Worm (Caenorhabditis elegans) whole organism, L1 larva: ENCODE data around the gene nlp-82.

Experiments
- C04F5.9 ChIP-seq: sonication (generic microtip); optimal IDR thresholded peaks from 2 replicates; lab custom pipeline; 2016; ENCODE audit warnings: missing genetic modification characterization, missing compliant biosample characterization
- C34B4.2 ChIP-seq: sonication (generic microtip); optimal IDR thresholded peaks from 2 replicates; lab custom pipeline; 2017; ENCODE audit warnings: mild to moderate bottlenecking, missing genetic modification characterization, missing compliant biosample characterization
- F16B12.6 ChIP-seq: fragments of 150-350 bp; optimal IDR thresholded peaks from 2 replicates; lab custom pipeline; 2014; ENCODE audit warnings: missing biosample characterization, missing genetic modification characterization
- alr-1 ChIP-seq: fragments of 200-800 bp; sonication (Bioruptor generic); optimal IDR thresholded peaks from 2 replicates; lab custom pipeline; 2018; ENCODE audit warnings: borderline replicate concordance, mild to moderate bottlenecking, missing genetic modification characterization, missing compliant biosample characterization
- blmp-1 ChIP-seq: fragments of 150-350 bp; optimal IDR thresholded peaks from 2 replicates; lab custom pipeline; 2014; ENCODE audit warnings: missing biosample characterization, missing genetic modification characterization
- ceh-88 ChIP-seq: fragments of 200-800 bp; sonication (Bioruptor generic); IDR thresholded peaks from 2 replicates; pipeline ENCODE4 v1.3.6; 2022; ENCODE audit warnings: missing genetic modification characterization, missing compliant biosample characterization
- ces-1 ChIP-seq: fragments of 150-350 bp; optimal IDR thresholded peaks from 2 replicates; lab custom pipeline; 2014; ENCODE audit warnings: missing biosample characterization, missing genetic modification reagents, missing genetic modification characterization
- dpl-1 ChIP-seq, 3 experiments: fragments of 150-350 bp in 2 of 3; sonication (generic microtip) in 1 of 3; optimal IDR thresholded peaks; 2 replicates each; lab custom pipeline; 2014 to 2017; ENCODE audit warnings: missing biosample characterization in 3 of 3, missing genetic modification characterization in 3 of 3, missing genetic modification reagents in 3 of 3
- efl-1 ChIP-seq, 4 experiments: fragments of 150-350 bp; optimal IDR thresholded peaks in 3 of 4; peaks in 1 of 4; 1 replicate in 1 of 4; 2 replicates in 3 of 4; lab custom pipeline; 2014; ENCODE audit warnings: missing biosample characterization in 2 of 4, missing genetic modification characterization in 2 of 4, missing genetic modification reagents in 2 of 4
- egl-13 ChIP-seq: sonication (generic microtip); optimal IDR thresholded peaks from 2 replicates; lab custom pipeline; 2016; ENCODE audit warnings: missing genotype, missing genetic modification reagents, missing genetic modification characterization, missing compliant biosample characterization
- egl-27 ChIP-seq, 2 experiments: fragments of 150-350 bp in 1 of 2; sonication (generic microtip); optimal IDR thresholded peaks; 3 replicates each; lab custom pipeline; 2017 to 2018; ENCODE audit warnings: missing biosample characterization in 2 of 2, missing genetic modification characterization in 2 of 2, missing genetic modification reagents in 2 of 2
- elt-3 ChIP-seq, 6 experiments: fragments of 150-350 bp in 1 of 6; sonication (generic microtip); optimal IDR thresholded peaks; 2 replicates each; lab custom pipeline; 2017 to 2018; ENCODE audit warnings: missing biosample characterization in 6 of 6, missing genetic modification characterization in 6 of 6, inconsistent platforms in 1 of 6
- fkh-4 ChIP-seq: sonication (generic microtip); optimal IDR thresholded peaks from 2 replicates; lab custom pipeline; 2016; ENCODE audit warnings: missing compliant biosample characterization, missing genetic modification characterization, borderline replicate concordance
- fos-1 ChIP-seq: fragments of 150-350 bp; optimal IDR thresholded peaks from 2 replicates; lab custom pipeline; 2014; ENCODE audit warnings: missing biosample characterization, missing genetic modification characterization
- grh-1 ChIP-seq: fragments of 200-800 bp; sonication (Bioruptor generic); IDR thresholded peaks from 2 replicates; pipeline ENCODE4 v1.3.6; 2022; ENCODE audit warnings: missing genetic modification reagents, missing genetic modification characterization, missing compliant biosample characterization
- hlh-17 ChIP-seq: fragments of 200-800 bp; sonication (Bioruptor generic); optimal IDR thresholded peaks from 2 replicates; lab custom pipeline; 2018; ENCODE audit warnings: missing genetic modification characterization, mild to moderate bottlenecking, missing compliant biosample characterization, moderate library complexity, borderline replicate concordance
- irx-1 ChIP-seq: sonication (generic microtip); optimal IDR thresholded peaks from 2 replicates; lab custom pipeline; 2016; ENCODE audit warnings: missing genetic modification characterization, missing compliant biosample characterization
- isw-1 ChIP-seq: fragments of 200-800 bp; sonication (Bioruptor generic); IDR thresholded peaks from 2 replicates; pipeline ENCODE4 v1.3.6; 2022; ENCODE audit warnings: missing genetic modification characterization, missing compliant biosample characterization
- jun-1 ChIP-seq: fragments of 150-350 bp; optimal IDR thresholded peaks from 2 replicates; lab custom pipeline; 2014; ENCODE audit warnings: missing biosample characterization, missing genetic modification reagents, missing genetic modification characterization
- lin-13 ChIP-seq: fragments of 150-350 bp; optimal IDR thresholded peaks from 2 replicates; lab custom pipeline; 2014; ENCODE audit warnings: missing biosample characterization, missing genetic modification reagents, missing genetic modification characterization
- lin-14 ChIP-seq: fragments of 200-800 bp; sonication (Bioruptor generic); optimal IDR thresholded peaks from 2 replicates; lab custom pipeline; 2018; ENCODE audit warnings: mild to moderate bottlenecking, missing genetic modification characterization, moderate library complexity, missing compliant biosample characterization
- lin-35 ChIP-seq, 2 experiments: fragments of 150-350 bp; optimal IDR thresholded peaks; 2 replicates each; lab custom pipeline; 2014; ENCODE audit warnings: missing biosample characterization in 2 of 2, missing genetic modification characterization in 2 of 2, missing genetic modification reagents in 2 of 2
- lir-3 ChIP-seq: sonication (generic microtip); optimal IDR thresholded peaks from 2 replicates; lab custom pipeline; 2016; ENCODE audit warnings: mild to moderate bottlenecking, missing genetic modification characterization, moderate library complexity, missing compliant biosample characterization; ENCODE audit not compliant: poor library complexity
- lsy-2 ChIP-seq, 2 experiments: fragments of 150-350 bp; optimal IDR thresholded peaks; 2 replicates each; lab custom pipeline; 2014; ENCODE audit warnings: missing biosample characterization in 2 of 2, missing genetic modification characterization in 2 of 2
- mab-9 ChIP-seq: fragments of 200-800 bp; sonication (Bioruptor generic); IDR thresholded peaks from 2 replicates; pipeline ENCODE4 v1.3.6; 2022; ENCODE audit warnings: missing genetic modification reagents, missing genetic modification characterization, missing compliant biosample characterization
- mef-2 ChIP-seq: fragments of 150-350 bp; optimal IDR thresholded peaks from 2 replicates; lab custom pipeline; 2014; ENCODE audit warnings: missing biosample characterization, missing genetic modification characterization
- nhr-11 ChIP-seq: fragments of 150-350 bp; optimal IDR thresholded peaks from 2 replicates; lab custom pipeline; 2014; ENCODE audit warnings: missing biosample characterization, missing genetic modification characterization
- nhr-12 ChIP-seq: sonication (generic microtip); optimal IDR thresholded peaks from 2 replicates; lab custom pipeline; 2017; ENCODE audit warnings: missing biosample characterization, missing genetic modification characterization
- nhr-71 ChIP-seq: sonication (generic microtip); optimal IDR thresholded peaks from 2 replicates; lab custom pipeline; 2016; ENCODE audit warnings: mild to moderate bottlenecking, missing genetic modification characterization, moderate library complexity, missing compliant biosample characterization
- pag-3 ChIP-seq: sonication (generic microtip); optimal IDR thresholded peaks from 2 replicates; lab custom pipeline; 2017; ENCODE audit warnings: missing genetic modification characterization, mild to moderate bottlenecking, missing compliant biosample characterization, antibody characterized with exemption, borderline replicate concordance; ENCODE audit not compliant: insufficient read depth
- rnt-1 ChIP-seq: sonication (generic microtip); optimal IDR thresholded peaks from 2 replicates; lab custom pipeline; 2016; ENCODE audit warnings: mild to moderate bottlenecking, missing genetic modification characterization, moderate library complexity, missing compliant biosample characterization
- skn-1 ChIP-seq: fragments of 150-350 bp; optimal IDR thresholded peaks from 2 replicates; lab custom pipeline; 2014; ENCODE audit warnings: missing biosample characterization, missing genetic modification characterization
- snu-23 ChIP-seq: sonication (generic microtip); optimal IDR thresholded peaks from 2 replicates; lab custom pipeline; 2016; ENCODE audit warnings: missing genetic modification characterization, missing compliant biosample characterization
- sox-4 ChIP-seq: sonication (generic microtip); optimal IDR thresholded peaks from 2 replicates; lab custom pipeline; 2016; ENCODE audit warnings: missing genetic modification characterization, missing compliant biosample characterization
- sptf-1 ChIP-seq: fragments of 150-350 bp; optimal IDR thresholded peaks from 2 replicates; lab custom pipeline; 2014; ENCODE audit warnings: missing biosample characterization, missing genetic modification characterization
- unc-130 ChIP-seq: fragments of 150-350 bp; optimal IDR thresholded peaks from 2 replicates; lab custom pipeline; 2017; ENCODE audit warnings: missing biosample characterization, missing genetic modification characterization, inconsistent platforms
- unc-62 ChIP-seq: fragments of 150-350 bp; optimal IDR thresholded peaks from 2 replicates; lab custom pipeline; 2014; ENCODE audit warnings: missing biosample characterization, missing genetic modification reagents, missing genetic modification characterization
- xbp-1 ChIP-seq: sonication (generic microtip); optimal IDR thresholded peaks from 2 replicates; lab custom pipeline; 2016; ENCODE audit warnings: missing genetic modification characterization, missing compliant biosample characterization
- ztf-11 ChIP-seq, 2 experiments: sonication (generic microtip); optimal IDR thresholded peaks; 2 replicates each; lab custom pipeline; 2016 to 2017; ENCODE audit warnings: missing genetic modification characterization in 2 of 2, missing biosample characterization in 1 of 2, missing compliant biosample characterization in 1 of 2
- ztf-4 ChIP-seq: fragments of 150-350 bp; optimal IDR thresholded peaks from 2 replicates; lab custom pipeline; 2014; ENCODE audit warnings: missing biosample characterization, missing genetic modification characterization

The nlp-82 gene

ce11 chrII:9269588-9269987 is 15.5 kb upstream of the nlp-82 start, which contains the start of gene C01G6.3:
C01G6.3 (plus strand) TSS chrII:9269888.
- TF ChIP-seq alr-1 (no peak), isw-1 (GFP tag; lab: Robert Waterston, UW) (no peak), rnt-1 (tag; lab: Kevin White, UChicago) (no peak), unc-62 (GFP tag; lab: Kevin White, UChicago) (no peak), ceh-88 (no peak), nhr-11 (tag; lab: Kevin White, UChicago) (no peak), sox-4 (tag; lab: Kevin White, UChicago) (no peak), ztf-11 (tag; optimal IDR thresholded peaks at IDR 0.05; lab: Kevin White, UChicago) (no peak), jun-1 (tag; lab: Kevin White, UChicago) (no peak), fkh-4 (tag; lab: Kevin White, UChicago) (no peak), efl-1 (optimal IDR thresholded peaks at IDR 0.05; lab: Kevin White, UChicago) (no peak), efl-1 (GFP tag; optimal IDR thresholded peaks at IDR 0.05 in 1 of 2; lab: Kevin White, UChicago) (no peak)

DNA sequence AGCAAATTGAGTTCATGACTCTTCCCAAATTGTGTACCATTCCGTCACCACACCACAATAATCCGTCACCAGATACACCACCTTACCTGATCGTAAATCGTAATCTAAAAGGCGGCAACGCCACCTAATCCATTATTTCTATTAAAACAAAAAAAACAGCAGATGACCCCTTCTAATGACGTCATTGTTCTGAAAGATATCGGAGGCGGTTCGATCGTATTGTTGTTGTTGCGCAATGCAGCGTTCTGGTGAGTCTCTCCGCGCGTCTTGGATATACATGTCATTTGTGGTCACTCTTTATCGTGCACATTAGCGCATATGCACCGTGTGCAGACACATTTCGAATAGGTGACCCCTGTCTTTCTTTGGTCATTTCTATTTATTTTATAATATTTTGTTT is 14.9 kb upstream of the nlp-82 start:
- no peak for TF ChIP-seq lin-35 (GFP tag; optimal IDR thresholded peaks at IDR 0.05; lab: Kevin White, UChicago)

DNA sequence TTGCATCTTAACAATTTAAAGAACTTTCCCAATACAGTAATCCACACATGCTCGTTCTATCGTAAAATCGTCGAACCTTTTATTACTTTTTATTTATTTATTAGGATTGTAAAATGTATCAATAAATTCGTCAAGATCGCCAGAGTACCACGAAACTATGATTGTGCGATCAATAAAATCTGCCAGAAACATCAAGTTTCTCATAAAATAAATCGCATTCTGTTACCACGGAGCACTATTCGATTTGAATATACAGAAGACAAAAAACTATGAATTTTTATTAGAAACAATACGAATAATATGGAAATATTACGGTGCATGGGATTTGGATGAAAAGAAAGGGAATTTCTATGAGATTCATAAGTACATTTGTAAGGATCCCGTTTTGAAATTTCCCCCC is 12.7 kb upstream of the nlp-82 start, which contains the start of gene C01G6.2:
C01G6.2 (plus strand) TSS at position 301 of the 400 bp plus-strand sequence.
- TF ChIP-seq lin-13 (GFP tag; lab: Kevin White, UChicago) (no peak), sptf-1 (tag; lab: Kevin White, UChicago) (no peak), fkh-4 (tag; lab: Kevin White, UChicago) (no peak), lsy-2 (tag; optimal IDR thresholded peaks at IDR 0.05; lab: Kevin White, UChicago) (no peak), egl-27 (tag; optimal IDR thresholded peaks at IDR 0.05; lab: Kevin White, UChicago) (no peak), C34B4.2 (tag; lab: Kevin White, UChicago) (no peak), snu-23 (GFP tag; lab: Kevin White, UChicago) (no peak), alr-1 (no peak), isw-1 (GFP tag; lab: Robert Waterston, UW) (no peak), C04F5.9 (no peak), elt-3 (tag; optimal IDR thresholded peaks at IDR 0.05; lab: Kevin White, UChicago) (no peak), mef-2 (tag; lab: Kevin White, UChicago) (no peak), mab-9 (GFP tag; lab: Robert Waterston, UW) (no peak), nhr-12 (tag; lab: Kevin White, UChicago) (no peak), dpl-1 (GFP tag; optimal IDR thresholded peaks at IDR 0.05; lab: Kevin White, UChicago) (no peak)

ce11 chrII:9266252-9266651 is 12.2 kb upstream of the nlp-82 start:
- no peak for TF ChIP-seq F16B12.6
- no peak for TF ChIP-seq lin-35 (GFP tag; optimal IDR thresholded peaks at IDR 0.05; lab: Kevin White, UChicago)
- no peak for TF ChIP-seq ztf-4 (tag; lab: Kevin White, UChicago)

DNA sequence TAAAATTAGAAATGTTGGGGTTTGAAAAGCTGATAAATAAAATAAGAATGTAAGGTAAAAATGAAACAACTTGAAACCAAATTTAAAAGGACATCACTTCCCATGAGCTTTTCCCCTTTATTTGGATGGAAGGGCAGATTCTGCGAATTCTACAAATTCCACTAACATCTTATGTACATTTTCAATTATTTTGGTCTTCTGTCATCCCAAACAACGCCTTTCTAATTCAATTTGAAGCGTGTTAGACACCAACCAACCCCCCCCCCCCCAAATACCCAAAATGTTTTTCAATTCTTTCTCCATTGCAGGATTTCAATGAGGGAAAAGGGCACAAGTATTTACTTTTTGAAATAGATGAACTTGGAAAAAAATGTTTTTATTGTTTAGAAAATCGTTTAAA is 11.6 kb upstream of the nlp-82 start:
- TF ChIP-seq C04F5.9, result no peak
- peak; percentile 10 for TF ChIP-seq nhr-71 (tag; lab: Kevin White, UChicago)
- peak; percentile 41 for TF ChIP-seq lin-14 (GFP tag; lab: Kevin White, UChicago)

DNA sequence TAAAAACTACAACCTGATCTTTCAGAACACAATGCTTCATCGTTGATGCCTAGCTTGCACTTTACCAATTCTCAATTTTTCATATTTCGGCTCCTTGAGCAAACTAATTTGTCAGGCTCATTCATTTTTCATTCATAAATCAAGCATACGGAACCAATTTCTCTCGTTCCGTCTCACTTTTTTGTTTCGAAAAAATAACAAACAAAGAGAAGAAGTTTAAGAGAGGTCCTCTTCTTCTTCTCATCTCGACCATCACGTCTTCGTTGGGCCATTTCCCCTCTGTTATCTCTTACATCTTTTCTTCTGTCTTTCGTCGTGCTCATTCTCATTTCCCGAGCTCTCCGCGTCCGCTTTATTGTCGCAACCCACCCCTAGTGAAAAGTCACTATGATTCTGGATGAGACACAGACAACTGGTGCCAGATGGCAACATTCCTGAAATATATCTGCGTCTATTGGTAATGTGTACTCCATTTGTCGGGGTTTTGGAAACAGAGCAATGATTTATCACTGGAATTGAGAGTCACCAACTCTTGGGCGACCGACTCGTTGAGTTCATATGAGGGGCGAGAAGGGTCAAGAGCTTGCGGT is 10.7 kb upstream of the nlp-82 start:
- TF ChIP-seq egl-13 (tag; lab: Kevin White, UChicago) (no peak), fos-1 (no peak), ces-1 (GFP tag; lab: Kevin White, UChicago) (no peak), C34B4.2 (tag; lab: Kevin White, UChicago) (no peak), efl-1 (optimal IDR thresholded peaks at IDR 0.05; lab: Kevin White, UChicago) (peak; percentile 4 to 22), efl-1 (GFP tag; optimal IDR thresholded peaks at IDR 0.05 in 1 of 2; lab: Kevin White, UChicago) (no peak), skn-1 (tag; lab: Kevin White, UChicago) (no peak), C04F5.9 (no peak), xbp-1 (tag; lab: Kevin White, UChicago) (no peak), pag-3 (tag; lab: Kevin White, UChicago) (peak; percentile 68), hlh-17 (GFP tag; lab: Kevin White, UChicago) (no peak), unc-130 (tag; lab: Kevin White, UChicago) (peak; percentile 20), rnt-1 (tag; lab: Kevin White, UChicago) (peak; percentile 62), blmp-1 (no peak), irx-1 (tag; lab: Kevin White, UChicago) (peak; percentile 17), grh-1 (GFP tag; lab: Robert Waterston, UW) (no peak), lir-3 (tag; lab: Kevin White, UChicago) (no peak)
